Worm (Caenorhabditis elegans): Measurements from ENCODE around the gene Y45F3A.9.
A peak's percentile ranks its signal among the peaks of the same experiment; 100 is the strongest.

Gene Y45F3A.9

ce11 chrIII:10634576-10634975, 39.6 kb upstream of the Y45F3A.9 start:
- TF ChIP-seq efl-3 (GFP tag; optimal IDR thresholded peaks at IDR 0.05) = no peak
- TF ChIP-seq ceh-82 (tag; optimal IDR thresholded peaks at IDR 0.05) = peak in 1 of 3 experiments; percentile 2
- no peak for TF ChIP-seq nhr-76 (tag; optimal IDR thresholded peaks at IDR 0.05)
- TF ChIP-seq mef-2 (tag; optimal IDR thresholded peaks at IDR 0.05) = no peak
- no peak for TF ChIP-seq nhr-12 (tag; optimal IDR thresholded peaks at IDR 0.05)
- no peak for TF ChIP-seq nhr-84 (tag; optimal IDR thresholded peaks at IDR 0.05)
- TF ChIP-seq rnt-1 (tag; optimal IDR thresholded peaks at IDR 0.05) = peak; percentile 51
- TF ChIP-seq efl-1 (optimal IDR thresholded peaks at IDR 0.05) = no peak
- peak in 1 of 2 experiments; percentile 53 for TF ChIP-seq efl-1 (GFP tag; optimal IDR thresholded peaks at IDR 0.05 in 1 of 2)
- TF ChIP-seq elt-2 (tag; optimal IDR thresholded peaks at IDR 0.05) = no peak
- no peak for TF ChIP-seq jun-1 (tag; optimal IDR thresholded peaks at IDR 0.05)
- TF ChIP-seq elt-3 (tag; optimal IDR thresholded peaks at IDR 0.05) = no peak
- no peak for TF ChIP-seq egl-27 (tag; optimal IDR thresholded peaks at IDR 0.05)
- TF ChIP-seq fkh-8 (tag; optimal IDR thresholded peaks at IDR 0.05) = no peak
- TF ChIP-seq lsy-2 (tag; optimal IDR thresholded peaks at IDR 0.05) = no peak
- TF ChIP-seq nhr-28 (tag; optimal IDR thresholded peaks at IDR 0.05) = no peak
- no peak for TF ChIP-seq hlh-4 (tag; optimal IDR thresholded peaks at IDR 0.05)
- no peak for TF ChIP-seq mep-1 (tag; optimal IDR thresholded peaks at IDR 0.05)
- TF ChIP-seq unc-98 (GFP tag; IDR thresholded peaks at IDR 0.05) = no peak
- no peak for TF ChIP-seq Y116A8C.19 (tag; optimal IDR thresholded peaks at IDR 0.05; ENCODE audit: borderline replicate concordance)
- TF ChIP-seq grh-1 (GFP tag; IDR thresholded peaks at IDR 0.05) = no peak

ce11 chrIII:10634034-10634433, 39.1 kb upstream of the Y45F3A.9 start:
- TF ChIP-seq mef-2 (tag; optimal IDR thresholded peaks at IDR 0.05) = peak; percentile 85
- TF ChIP-seq tbx-2 (tag; optimal IDR thresholded peaks at IDR 0.05) = peak; percentile 91
- TF ChIP-seq pag-3 (tag; optimal IDR thresholded peaks at IDR 0.05; ENCODE audit: borderline replicate concordance, insufficient read depth) = no peak
- TF ChIP-seq nhr-28 (tag; optimal IDR thresholded peaks at IDR 0.05) = no peak
- peak; percentile 79 for TF ChIP-seq dsc-1 (tag; optimal IDR thresholded peaks at IDR 0.05)
- TF ChIP-seq unc-62 (GFP tag; optimal IDR thresholded peaks at IDR 0.05) = no peak
- peak in 1 of 2 experiments; percentile 82 for TF ChIP-seq ztf-11 (tag; optimal IDR thresholded peaks at IDR 0.05)
- no peak for TF ChIP-seq lir-3 (tag; optimal IDR thresholded peaks at IDR 0.05; ENCODE audit: poor library complexity)
- no peak for TF ChIP-seq ets-5 (GFP tag; IDR thresholded peaks at IDR 0.05)
- TF ChIP-seq ama-1 (optimal IDR thresholded peaks at IDR 0.05) = no peak
- TF ChIP-seq grh-1 (GFP tag; IDR thresholded peaks at IDR 0.05) = peak; percentile 86
- peak; percentile 86 for TF ChIP-seq xbp-1 (tag; optimal IDR thresholded peaks at IDR 0.05)
- TF ChIP-seq nhr-71 (tag; optimal IDR thresholded peaks at IDR 0.05) = peak; percentile 94
- TF ChIP-seq zip-4 (GFP tag; optimal IDR thresholded peaks at IDR 0.05) = peak; percentile 72
- TF ChIP-seq efl-1 (optimal IDR thresholded peaks at IDR 0.05) = peak; percentile 75 to 82
- peak in 1 of 2 experiments; percentile 61 for TF ChIP-seq efl-1 (GFP tag; optimal IDR thresholded peaks at IDR 0.05 in 1 of 2)
- peak; percentile 57 for TF ChIP-seq sox-4 (tag; optimal IDR thresholded peaks at IDR 0.05)
- TF ChIP-seq hlh-4 (tag; optimal IDR thresholded peaks at IDR 0.05) = peak; percentile 49
- TF ChIP-seq irx-1 (tag; optimal IDR thresholded peaks at IDR 0.05) = peak; percentile 72
- TF ChIP-seq jun-1 (tag; optimal IDR thresholded peaks at IDR 0.05) = peak; percentile 87
- peak; percentile 89 for TF ChIP-seq egl-13 (tag; optimal IDR thresholded peaks at IDR 0.05)
- peak; percentile 87 for TF ChIP-seq nhr-20 (tag; optimal IDR thresholded peaks at IDR 0.05)
- TF ChIP-seq nhr-12 (tag; optimal IDR thresholded peaks at IDR 0.05) = no peak
- peak; percentile 27 for TF ChIP-seq lin-15B (tag; optimal IDR thresholded peaks at IDR 0.05)
- peak; percentile 98 for TF ChIP-seq lin-14 (GFP tag; optimal IDR thresholded peaks at IDR 0.05)
- TF ChIP-seq nhr-47 (tag; optimal IDR thresholded peaks at IDR 0.05) = peak; percentile 92
- peak; percentile 96 for TF ChIP-seq nhr-85 (tag)
- no peak for TF ChIP-seq C34B4.2 (tag; optimal IDR thresholded peaks at IDR 0.05)
- peak; percentile 20 for TF ChIP-seq lin-39 (tag; optimal IDR thresholded peaks at IDR 0.05)
- TF ChIP-seq hpl-2 (GFP tag; optimal IDR thresholded peaks at IDR 0.05) = no peak
- peak; percentile 77 for TF ChIP-seq snpc-4 (tag; optimal IDR thresholded peaks at IDR 0.05)
- TF ChIP-seq blmp-1 (tag; optimal IDR thresholded peaks at IDR 0.05) = peak; percentile 59
- TF ChIP-seq mdl-1 (tag; optimal IDR thresholded peaks at IDR 0.05) = peak in 1 of 2 experiments; percentile 80
- peak; percentile 67 for TF ChIP-seq skn-1 (tag; optimal IDR thresholded peaks at IDR 0.05)
- peak; percentile 59 for TF ChIP-seq unc-98 (GFP tag; IDR thresholded peaks at IDR 0.05)
- TF ChIP-seq nhr-84 (tag; optimal IDR thresholded peaks at IDR 0.05) = no peak
- peak; percentile 54 for TF ChIP-seq C04F5.9 (tag; optimal IDR thresholded peaks at IDR 0.05)
- no peak for TF ChIP-seq unc-130 (tag; optimal IDR thresholded peaks at IDR 0.05)
- TF ChIP-seq unc-30 (tag; optimal IDR thresholded peaks at IDR 0.05) = peak; percentile 36
- peak; percentile 96 for TF ChIP-seq fkh-8 (tag; optimal IDR thresholded peaks at IDR 0.05)

Data from whole organism, L1 larva.